Fruit fly (Drosophila melanogaster): ENCODE measurements around the gene Hipk.

Gene Hipk

DNA sequence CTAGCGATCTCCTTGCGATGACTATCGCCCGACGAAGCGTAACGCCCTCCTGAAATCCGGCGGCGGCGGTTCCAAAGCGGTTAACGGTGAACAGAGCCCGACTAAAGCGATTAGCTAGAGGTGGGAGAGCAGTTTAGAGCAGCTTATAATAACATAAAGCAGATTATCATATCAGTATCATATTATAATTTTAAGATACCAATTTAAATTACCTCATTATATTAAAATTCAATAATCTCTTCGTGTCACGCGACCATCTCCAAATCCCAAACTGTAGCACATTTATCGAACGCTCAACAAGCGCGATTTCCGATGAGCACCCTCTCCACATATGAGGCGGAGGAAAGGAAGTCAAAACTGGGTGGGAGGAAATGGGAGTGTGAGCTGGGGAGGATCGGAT lies 9.1 kb upstream of the Hipk start:
- peak; percentile 14 for TF ChIP-seq CG30403 (GFP tag; optimal IDR thresholded peaks at IDR 0.05)
- peak; percentile 20; the same call in 1 of the 3 replicates for TF ChIP-seq H15 (GFP tag; IDR thresholded peaks at IDR 0.05)
- TF ChIP-seq chm (GFP tag; IDR thresholded peaks at IDR 0.05) = peak; percentile 65; the same call in 1 of the 2 replicates
- TF ChIP-seq TFAM (GFP tag; optimal IDR thresholded peaks at IDR 0.05) = no peak
- peak in 1 of 2 experiments; percentile 3 for TF ChIP-seq Pdp1 (GFP tag; optimal IDR thresholded peaks at IDR 0.05)
- TF ChIP-seq CG9727 (GFP tag; optimal IDR thresholded peaks at IDR 0.05) = peak; percentile 36
- 0 out of 3 replicates have a peak, but pooled peaks have one; percentile 44 for TF ChIP-seq dysf (GFP tag; IDR thresholded peaks at IDR 0.05)
- no peak for TF ChIP-seq C15 (GFP tag; IDR thresholded peaks at IDR 0.05)
- TF ChIP-seq nau (GFP tag; optimal IDR thresholded peaks at IDR 0.05) = no peak
- TF ChIP-seq CG8089 (GFP tag; optimal IDR thresholded peaks at IDR 0.05) = no peak
- 0 out of 2 replicates have a peak, but pooled peaks have one; percentile 36 for TF ChIP-seq sna (GFP tag; IDR thresholded peaks at IDR 0.05; ENCODE audit: partially characterized antibody)
- TF ChIP-seq ap (GFP tag; IDR thresholded peaks at IDR 0.05) = 0 out of 2 replicates have a peak, but pooled peaks have one; percentile 5
- TF ChIP-seq CG4404 (GFP tag; IDR thresholded peaks at IDR 0.05) = peak; percentile 41; the same call in 1 of the 2 replicates
- no peak for TF ChIP-seq CHES-1-like (GFP tag; optimal IDR thresholded peaks at IDR 0.05)
- peak; percentile 40 for TF ChIP-seq CG10979 (tag; optimal IDR thresholded peaks at IDR 0.05)
- no peak for TF ChIP-seq CG17612 (GFP tag; IDR thresholded peaks at IDR 0.05)
- peak; percentile 64 for TF ChIP-seq Xrp1 (GFP tag; IDR thresholded peaks at IDR 0.05)
- no peak for TF ChIP-seq CG9609 (GFP tag; optimal IDR thresholded peaks at IDR 0.05)
- no peak for TF ChIP-seq en (GFP tag; optimal IDR thresholded peaks at IDR 0.05)
- no peak for TF ChIP-seq ind (GFP tag; optimal IDR thresholded peaks at IDR 0.05)
- peak; percentile 35 for TF ChIP-seq gem (tag; optimal IDR thresholded peaks at IDR 0.05)
- TF ChIP-seq CG2199 (GFP tag; IDR thresholded peaks at IDR 0.05) = no peak
- no peak for TF ChIP-seq Deaf1 (tag; optimal IDR thresholded peaks at IDR 0.05)
- TF ChIP-seq seq (GFP tag; IDR thresholded peaks at IDR 0.05) = 0 out of 2 replicates have a peak, but pooled peaks have one; percentile 11
- peak; percentile 3 for TF ChIP-seq tap (tag; optimal IDR thresholded peaks at IDR 0.05)
- peak; percentile 1 for TF ChIP-seq grau (tag; optimal IDR thresholded peaks at IDR 0.05)
- no peak for TF ChIP-seq salm (tag; optimal IDR thresholded peaks at IDR 0.05)
- TF ChIP-seq ttk (GFP tag; IDR thresholded peaks at IDR 0.05) = 0 out of 2 replicates have a peak, but pooled peaks have one; percentile 13
- 0 out of 4 replicates have a peak, but pooled peaks have one; percentile 1 for TF ChIP-seq Gug (GFP tag; IDR thresholded peaks at IDR 0.05)
- no peak for TF ChIP-seq gcm (GFP tag; optimal IDR thresholded peaks at IDR 0.05)
- TF ChIP-seq amos (GFP tag; IDR thresholded peaks at IDR 0.05; ENCODE audit: partially characterized antibody) = peak; percentile 22; the same call in 1 of the 2 replicates
- TF ChIP-seq lmd (GFP tag; IDR thresholded peaks at IDR 0.05) = 0 out of 2 replicates have a peak, but pooled peaks have one; percentile 47
- TF ChIP-seq pb (GFP tag; optimal IDR thresholded peaks at IDR 0.05) = no peak
- peak; percentile 66; the same call in 2 of the 3 replicates for TF ChIP-seq ci (GFP tag; IDR thresholded peaks at IDR 0.05)
- no peak for TF ChIP-seq cas (GFP tag; IDR thresholded peaks at IDR 0.05)
- TF ChIP-seq CG6854 (GFP tag; optimal IDR thresholded peaks at IDR 0.05) = no peak
- no peak for TF ChIP-seq cg (GFP tag; optimal IDR thresholded peaks at IDR 0.05)
- TF ChIP-seq CG7357 (GFP tag; IDR thresholded peaks at IDR 0.05) = no peak
- peak; percentile 4 for TF ChIP-seq Xbp1 (GFP tag; optimal IDR thresholded peaks at IDR 0.05)
- no peak for TF ChIP-seq wek (GFP tag; optimal IDR thresholded peaks at IDR 0.05)
- peak; percentile 7 for TF ChIP-seq dmrt99B (tag; optimal IDR thresholded peaks at IDR 0.05)
- no peak for TF ChIP-seq CG33557 (GFP tag; optimal IDR thresholded peaks at IDR 0.05)
- TF ChIP-seq Drgx (GFP tag; IDR thresholded peaks at IDR 0.05) = 0 out of 2 replicates have a peak, but pooled peaks have one; percentile 28
- no peak for TF ChIP-seq slp2 (GFP tag; optimal IDR thresholded peaks at IDR 0.05)
- no peak for TF ChIP-seq CG32772 (GFP tag; IDR thresholded peaks at IDR 0.05)
- no peak for TF ChIP-seq CG4854 (GFP tag; optimal IDR thresholded peaks at IDR 0.05)
- no peak for TF ChIP-seq pum (GFP tag; optimal IDR thresholded peaks at IDR 0.05)
- TF ChIP-seq CG4424 (GFP tag; optimal IDR thresholded peaks at IDR 0.05) = peak; percentile 1
- TF ChIP-seq CG9215 (GFP tag; IDR thresholded peaks at IDR 0.05) = no peak
- TF ChIP-seq CG18262 (tag; optimal IDR thresholded peaks at IDR 0.05) = peak; percentile 8
- TF ChIP-seq Blimp-1 (GFP tag; optimal IDR thresholded peaks at IDR 0.05) = peak; percentile 38

Measured in whole organism, embryonic.